Worm (Caenorhabditis elegans) whole organism, L1 larva: ENCODE data around the gene dgn-2.

Experiments used
- C04F5.9 ChIP-seq: sonication (generic microtip); optimal IDR thresholded peaks from 2 replicates; lab custom pipeline; 2016; ENCODE audit warnings: missing genetic modification characterization, missing compliant biosample characterization
- C16A3.4 ChIP-seq: fragments of 150-350 bp; optimal IDR thresholded peaks from 2 replicates; lab custom pipeline; 2014; ENCODE audit warnings: missing biosample characterization, missing genetic modification characterization
- C34B4.2 ChIP-seq: sonication (generic microtip); optimal IDR thresholded peaks from 2 replicates; lab custom pipeline; 2017; ENCODE audit warnings: mild to moderate bottlenecking, missing genetic modification characterization, missing compliant biosample characterization
- aha-1 ChIP-seq: fragments of 150-350 bp; optimal IDR thresholded peaks from 2 replicates; lab custom pipeline; 2014; ENCODE audit warnings: missing biosample characterization, missing genetic modification characterization
- alr-1 ChIP-seq: fragments of 200-800 bp; sonication (Bioruptor generic); optimal IDR thresholded peaks from 2 replicates; lab custom pipeline; 2018; ENCODE audit warnings: borderline replicate concordance, mild to moderate bottlenecking, missing genetic modification characterization, missing compliant biosample characterization
- aly-2 ChIP-seq: fragments of 150-350 bp; optimal IDR thresholded peaks from 2 replicates; lab custom pipeline; 2014; ENCODE audit warnings: missing biosample characterization, missing genetic modification characterization
- ama-1 ChIP-seq: fragments of 150-350 bp; optimal IDR thresholded peaks from 2 replicates; lab custom pipeline; 2014
- ceh-63 ChIP-seq: fragments of 200-800 bp; sonication (Bioruptor generic); optimal IDR thresholded peaks from 2 replicates; lab custom pipeline; 2018; ENCODE audit warnings: mild to moderate bottlenecking, missing genetic modification characterization, missing compliant biosample characterization
- ceh-8 ChIP-seq: fragments of 200-800 bp; sonication (Bioruptor generic); optimal IDR thresholded peaks from 2 replicates; lab custom pipeline; 2018; ENCODE audit warnings: mild to moderate bottlenecking, missing genetic modification characterization, moderate library complexity, missing compliant biosample characterization
- ceh-90 ChIP-seq: sonication (generic microtip); optimal IDR thresholded peaks from 2 replicates; lab custom pipeline; 2016; ENCODE audit warnings: missing genetic modification characterization, missing compliant biosample characterization
- ces-1 ChIP-seq: fragments of 150-350 bp; optimal IDR thresholded peaks from 2 replicates; lab custom pipeline; 2014; ENCODE audit warnings: missing biosample characterization, missing genetic modification reagents, missing genetic modification characterization
- efl-1 ChIP-seq, 4 experiments: fragments of 150-350 bp; optimal IDR thresholded peaks in 3 of 4; peaks in 1 of 4; 1 replicate in 1 of 4; 2 replicates in 3 of 4; lab custom pipeline; 2014; ENCODE audit warnings: missing biosample characterization in 2 of 4, missing genetic modification characterization in 2 of 4, missing genetic modification reagents in 2 of 4
- egl-27 ChIP-seq, 2 experiments: fragments of 150-350 bp in 1 of 2; sonication (generic microtip); optimal IDR thresholded peaks; 3 replicates each; lab custom pipeline; 2017 to 2018; ENCODE audit warnings: missing biosample characterization in 2 of 2, missing genetic modification characterization in 2 of 2, missing genetic modification reagents in 2 of 2
- elt-2 ChIP-seq: sonication (generic microtip); optimal IDR thresholded peaks from 2 replicates; lab custom pipeline; 2016; ENCODE audit warnings: missing genetic modification characterization, mild to moderate bottlenecking, inconsistent platforms, missing compliant biosample characterization, missing genetic modification reagents
- elt-3 ChIP-seq, 6 experiments: fragments of 150-350 bp in 1 of 6; sonication (generic microtip); optimal IDR thresholded peaks; 2 replicates each; lab custom pipeline; 2017 to 2018; ENCODE audit warnings: missing biosample characterization in 6 of 6, missing genetic modification characterization in 6 of 6, inconsistent platforms in 1 of 6
- fkh-4 ChIP-seq: sonication (generic microtip); optimal IDR thresholded peaks from 2 replicates; lab custom pipeline; 2016; ENCODE audit warnings: missing compliant biosample characterization, missing genetic modification characterization, borderline replicate concordance
- grh-1 ChIP-seq: fragments of 200-800 bp; sonication (Bioruptor generic); IDR thresholded peaks from 2 replicates; pipeline ENCODE4 v1.3.6; 2022; ENCODE audit warnings: missing genetic modification reagents, missing genetic modification characterization, missing compliant biosample characterization
- hlh-17 ChIP-seq: fragments of 200-800 bp; sonication (Bioruptor generic); optimal IDR thresholded peaks from 2 replicates; lab custom pipeline; 2018; ENCODE audit warnings: missing genetic modification characterization, mild to moderate bottlenecking, missing compliant biosample characterization, moderate library complexity, borderline replicate concordance
- hlh-4 ChIP-seq: sonication (generic microtip); optimal IDR thresholded peaks from 2 replicates; lab custom pipeline; 2016; ENCODE audit warnings: mild to moderate bottlenecking, missing genetic modification characterization, missing compliant biosample characterization
- hpl-2 ChIP-seq: fragments of 150-350 bp; optimal IDR thresholded peaks from 2 replicates; lab custom pipeline; 2014; ENCODE audit warnings: missing biosample characterization, missing genetic modification reagents, missing genetic modification characterization
- irx-1 ChIP-seq: sonication (generic microtip); optimal IDR thresholded peaks from 2 replicates; lab custom pipeline; 2016; ENCODE audit warnings: missing genetic modification characterization, missing compliant biosample characterization
- jun-1 ChIP-seq: fragments of 150-350 bp; optimal IDR thresholded peaks from 2 replicates; lab custom pipeline; 2014; ENCODE audit warnings: missing biosample characterization, missing genetic modification reagents, missing genetic modification characterization
- lin-35 ChIP-seq, 2 experiments: fragments of 150-350 bp; optimal IDR thresholded peaks; 2 replicates each; lab custom pipeline; 2014; ENCODE audit warnings: missing biosample characterization in 2 of 2, missing genetic modification characterization in 2 of 2, missing genetic modification reagents in 2 of 2
- lin-39 ChIP-seq: fragments of 150-350 bp; optimal IDR thresholded peaks from 2 replicates; lab custom pipeline; 2014; ENCODE audit warnings: missing biosample characterization, missing genetic modification reagents, missing genetic modification characterization
- mab-9 ChIP-seq: fragments of 200-800 bp; sonication (Bioruptor generic); IDR thresholded peaks from 2 replicates; pipeline ENCODE4 v1.3.6; 2022; ENCODE audit warnings: missing genetic modification reagents, missing genetic modification characterization, missing compliant biosample characterization
- mdl-1 ChIP-seq, 2 experiments: fragments of 150-350 bp; optimal IDR thresholded peaks; 2 replicates each; lab custom pipeline; 2014 to 2017; ENCODE audit warnings: missing biosample characterization in 2 of 2, missing genetic modification characterization in 2 of 2, inconsistent platforms in 1 of 2
- nhr-12 ChIP-seq: sonication (generic microtip); optimal IDR thresholded peaks from 2 replicates; lab custom pipeline; 2017; ENCODE audit warnings: missing biosample characterization, missing genetic modification characterization
- nhr-19 ChIP-seq: fragments of 200-800 bp; sonication (Bioruptor generic); conservative IDR thresholded peaks from 2 replicates; pipeline ENCODE4 v1.3.6; 2022; ENCODE audit warnings: missing genetic modification characterization, missing compliant biosample characterization
- nhr-20 ChIP-seq: sonication (generic microtip); optimal IDR thresholded peaks from 2 replicates; lab custom pipeline; 2016; ENCODE audit warnings: mild to moderate bottlenecking, missing genetic modification characterization, missing compliant biosample characterization
- nhr-71 ChIP-seq: sonication (generic microtip); optimal IDR thresholded peaks from 2 replicates; lab custom pipeline; 2016; ENCODE audit warnings: mild to moderate bottlenecking, missing genetic modification characterization, moderate library complexity, missing compliant biosample characterization
- nhr-76 ChIP-seq: sonication (generic microtip); optimal IDR thresholded peaks from 2 replicates; lab custom pipeline; 2017; ENCODE audit warnings: missing biosample characterization, missing genetic modification characterization
- nhr-77 ChIP-seq: fragments of 150-350 bp; optimal IDR thresholded peaks from 2 replicates; lab custom pipeline; 2014; ENCODE audit warnings: missing biosample characterization, missing genetic modification characterization
- nhr-84 ChIP-seq: sonication (generic microtip); optimal IDR thresholded peaks from 2 replicates; lab custom pipeline; 2017; ENCODE audit warnings: missing biosample characterization, missing genetic modification characterization
- nhr-85 ChIP-seq: sonication (generic microtip); peaks from one replicate; lab custom pipeline; 2016; ENCODE audit warnings: missing genetic modification characterization, inconsistent platforms, missing compliant biosample characterization
- pag-3 ChIP-seq: sonication (generic microtip); optimal IDR thresholded peaks from 2 replicates; lab custom pipeline; 2017; ENCODE audit warnings: missing genetic modification characterization, mild to moderate bottlenecking, missing compliant biosample characterization, antibody characterized with exemption, borderline replicate concordance; ENCODE audit not compliant: insufficient read depth
- skn-1 ChIP-seq: fragments of 150-350 bp; optimal IDR thresholded peaks from 2 replicates; lab custom pipeline; 2014; ENCODE audit warnings: missing biosample characterization, missing genetic modification characterization
- snpc-4 ChIP-seq: fragments of 150-350 bp; optimal IDR thresholded peaks from 2 replicates; lab custom pipeline; 2014; ENCODE audit warnings: missing biosample characterization, missing genetic modification characterization
- snu-23 ChIP-seq: sonication (generic microtip); optimal IDR thresholded peaks from 2 replicates; lab custom pipeline; 2016; ENCODE audit warnings: missing genetic modification characterization, missing compliant biosample characterization
- sox-4 ChIP-seq: sonication (generic microtip); optimal IDR thresholded peaks from 2 replicates; lab custom pipeline; 2016; ENCODE audit warnings: missing genetic modification characterization, missing compliant biosample characterization
- sptf-1 ChIP-seq: fragments of 150-350 bp; optimal IDR thresholded peaks from 2 replicates; lab custom pipeline; 2014; ENCODE audit warnings: missing biosample characterization, missing genetic modification characterization
- sup-37 ChIP-seq: fragments of 200-800 bp; sonication (Bioruptor generic); optimal IDR thresholded peaks from 2 replicates; lab custom pipeline; 2018; ENCODE audit warnings: mild to moderate bottlenecking, missing genetic modification characterization, missing compliant biosample characterization
- tbx-2 ChIP-seq: sonication (generic microtip); optimal IDR thresholded peaks from 2 replicates; lab custom pipeline; 2016; ENCODE audit warnings: missing genetic modification characterization, missing compliant biosample characterization
- unc-62 ChIP-seq: fragments of 150-350 bp; optimal IDR thresholded peaks from 2 replicates; lab custom pipeline; 2014; ENCODE audit warnings: missing biosample characterization, missing genetic modification reagents, missing genetic modification characterization
- xbp-1 ChIP-seq: sonication (generic microtip); optimal IDR thresholded peaks from 2 replicates; lab custom pipeline; 2016; ENCODE audit warnings: missing genetic modification characterization, missing compliant biosample characterization
- zip-4 ChIP-seq: fragments of 200-800 bp; sonication (Bioruptor generic); optimal IDR thresholded peaks from 2 replicates; lab custom pipeline; 2018; ENCODE audit warnings: mild to moderate bottlenecking, missing genetic modification characterization, moderate library complexity, missing compliant biosample characterization

dgn-2 gene

DNA sequence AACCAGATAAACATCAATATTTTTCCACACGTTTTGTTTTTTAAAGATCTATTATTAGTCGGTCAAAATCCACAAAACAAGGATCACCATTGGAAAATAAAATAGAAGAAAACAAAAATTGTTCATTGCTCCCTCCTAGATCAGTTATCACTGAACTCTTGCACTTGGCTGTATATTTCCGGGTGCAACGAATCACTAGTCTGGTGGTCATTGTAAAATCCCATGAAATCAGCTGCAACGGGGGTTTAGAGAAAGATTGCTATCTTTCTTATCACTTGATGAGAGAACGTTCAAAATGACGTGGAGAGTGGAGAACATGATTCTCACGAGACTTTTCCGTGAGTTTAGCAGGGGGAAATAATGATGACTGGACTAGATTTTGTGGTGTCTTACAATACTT, 28.5 kb upstream of the dgn-2 start (continued):
- TF ChIP-seq zip-4 (GFP tag; lab: Kevin White, UChicago) (no peak), sptf-1 (no peak), aly-2 (no peak), lin-39 (tag; lab: Kevin White, UChicago) (no peak), lin-35 (GFP tag; optimal IDR thresholded peaks at IDR 0.05; lab: Kevin White, UChicago) (peak in 1 of 2 experiments; percentile 51), C16A3.4 (tag; lab: Kevin White, UChicago) (no peak), snpc-4 (tag; lab: Kevin White, UChicago) (no peak), sup-37 (no peak), snu-23 (GFP tag; lab: Kevin White, UChicago) (peak; percentile 18), nhr-85 (peak; percentile 78), nhr-20 (tag; lab: Kevin White, UChicago) (peak; percentile 49), jun-1 (peak; percentile 3), ces-1 (GFP tag; lab: Kevin White, UChicago) (no peak), elt-2 (tag; lab: Kevin White, UChicago) (no peak), ama-1 (lab: Kevin White, UChicago) (no peak), nhr-19 (GFP tag; lab: Robert Waterston, UW) (peak; percentile 71)

DNA sequence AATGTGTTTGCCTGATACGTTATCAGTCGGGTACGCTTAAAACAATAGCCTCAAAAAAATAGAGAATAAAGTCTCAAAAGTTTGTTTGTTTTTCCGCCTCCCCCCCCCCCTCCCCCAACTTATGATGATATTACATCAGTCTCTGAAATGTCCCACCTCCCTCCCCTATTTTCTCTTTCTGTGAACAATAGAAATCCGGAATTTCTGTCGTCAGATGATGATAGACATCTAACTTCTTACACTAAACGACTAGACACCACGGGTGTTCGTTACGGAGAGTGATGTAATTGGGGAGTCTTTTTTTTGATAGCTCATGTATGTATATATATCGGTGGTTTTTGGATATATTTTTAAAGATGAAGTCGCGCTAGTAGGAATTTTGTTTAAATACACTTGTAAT, 27.1 kb upstream of the dgn-2 start:
- TF ChIP-seq hlh-17 (GFP tag; lab: Kevin White, UChicago): no peak
- TF ChIP-seq elt-3 (tag; optimal IDR thresholded peaks at IDR 0.05; lab: Kevin White, UChicago): no peak
- TF ChIP-seq C04F5.9 (tag; lab: Kevin White, UChicago): no peak
- no peak for TF ChIP-seq C16A3.4 (tag; lab: Kevin White, UChicago)
- no peak for TF ChIP-seq efl-1 (optimal IDR thresholded peaks at IDR 0.05; lab: Kevin White, UChicago)
- TF ChIP-seq efl-1 (GFP tag; optimal IDR thresholded peaks at IDR 0.05 in 1 of 2; lab: Kevin White, UChicago): peak in 1 of 2 experiments; percentile 3
- TF ChIP-seq skn-1 (tag; lab: Kevin White, UChicago): peak; percentile 46

- TF ChIP-seq ces-1 (GFP tag; lab: Kevin White, UChicago) (no peak), hlh-4 (tag; lab: Kevin White, UChicago) (no peak), grh-1 (no peak), mdl-1 (tag; optimal IDR thresholded peaks at IDR 0.05; lab: Kevin White, UChicago) (no peak), ceh-8 (no peak), efl-1 (optimal IDR thresholded peaks at IDR 0.05; lab: Kevin White, UChicago) (no peak), efl-1 (GFP tag; optimal IDR thresholded peaks at IDR 0.05 in 1 of 2; lab: Kevin White, UChicago) (no peak), nhr-76 (tag; lab: Kevin White, UChicago) (no peak), fkh-4 (tag; lab: Kevin White, UChicago) (no peak), pag-3 (tag; lab: Kevin White, UChicago) (no peak), nhr-19 (GFP tag; lab: Robert Waterston, UW) (no peak), nhr-77 (no peak), tbx-2 (tag; lab: Kevin White, UChicago) (no peak), aha-1 (tag; lab: Kevin White, UChicago) (no peak), ceh-90 (tag; lab: Kevin White, UChicago) (no peak), C34B4.2 (tag; lab: Kevin White, UChicago) (no peak), xbp-1 (no peak), unc-62 (GFP tag; lab: Kevin White, UChicago) (no peak)
Measured at ce11 chrX:1393891-1394290, 26.6 kb upstream of the dgn-2 start, which contains the start of gene F56C3.9. TSS of gene F56C3.9 (minus strand) at chrX:1393991.

ce11 chrX:1389382-1389983, 22.2 kb upstream of the dgn-2 start:
- TF ChIP-seq nhr-12: no peak
- TF ChIP-seq ceh-8: peak; percentile 95
- TF ChIP-seq mab-9 (GFP tag; lab: Robert Waterston, UW): peak; percentile 57
- TF ChIP-seq nhr-71 (tag; lab: Kevin White, UChicago): peak; percentile 91
- no peak for TF ChIP-seq sptf-1
- no peak for TF ChIP-seq nhr-84
- TF ChIP-seq irx-1 (tag; lab: Kevin White, UChicago): peak; percentile 86
- TF ChIP-seq aha-1 (tag; lab: Kevin White, UChicago): no peak
- peak; percentile 79 for TF ChIP-seq zip-4 (GFP tag; lab: Kevin White, UChicago)
- no peak for TF ChIP-seq ceh-90 (tag; lab: Kevin White, UChicago)
- no peak for TF ChIP-seq alr-1
- peak; percentile 96 for TF ChIP-seq sox-4 (tag; lab: Kevin White, UChicago)
- peak; percentile 68 for TF ChIP-seq efl-1 (optimal IDR thresholded peaks at IDR 0.05; lab: Kevin White, UChicago)
- TF ChIP-seq efl-1 (GFP tag; optimal IDR thresholded peaks at IDR 0.05 in 1 of 2; lab: Kevin White, UChicago): peak; percentile 1 to 92
- peak in 1 of 2 experiments; percentile 49 for TF ChIP-seq egl-27 (tag; optimal IDR thresholded peaks at IDR 0.05; lab: Kevin White, UChicago)
- peak; percentile 96 for TF ChIP-seq C16A3.4 (tag; lab: Kevin White, UChicago)
- TF ChIP-seq hlh-17 (GFP tag; lab: Kevin White, UChicago): no peak
- TF ChIP-seq hpl-2 (GFP tag; lab: Kevin White, UChicago): peak; percentile 84
- no peak for TF ChIP-seq ceh-63 (GFP tag; lab: Kevin White, UChicago)
